Worm (Caenorhabditis elegans) whole organism, L1 larva: ENCODE results near the gene rer-1.

Source experiments
- C04F5.9 ChIP-seq: sonication (generic microtip); optimal IDR thresholded peaks from 2 replicates; lab custom pipeline; 2016; ENCODE audit warnings: missing genetic modification characterization, missing compliant biosample characterization
- aha-1 ChIP-seq: fragments of 150-350 bp; optimal IDR thresholded peaks from 2 replicates; lab custom pipeline; 2014; ENCODE audit warnings: missing biosample characterization, missing genetic modification characterization
- aly-2 ChIP-seq: fragments of 150-350 bp; optimal IDR thresholded peaks from 2 replicates; lab custom pipeline; 2014; ENCODE audit warnings: missing biosample characterization, missing genetic modification characterization
- blmp-1 ChIP-seq: fragments of 150-350 bp; optimal IDR thresholded peaks from 2 replicates; lab custom pipeline; 2014; ENCODE audit warnings: missing biosample characterization, missing genetic modification characterization
- efl-1 ChIP-seq, 4 experiments: fragments of 150-350 bp; optimal IDR thresholded peaks in 3 of 4; peaks in 1 of 4; 1 replicate in 1 of 4; 2 replicates in 3 of 4; lab custom pipeline; 2014; ENCODE audit warnings: missing biosample characterization in 2 of 4, missing genetic modification characterization in 2 of 4, missing genetic modification reagents in 2 of 4
- egl-27 ChIP-seq, 2 experiments: fragments of 150-350 bp in 1 of 2; sonication (generic microtip); optimal IDR thresholded peaks; 3 replicates each; lab custom pipeline; 2017 to 2018; ENCODE audit warnings: missing biosample characterization in 2 of 2, missing genetic modification characterization in 2 of 2, missing genetic modification reagents in 2 of 2
- elt-2 ChIP-seq: sonication (generic microtip); optimal IDR thresholded peaks from 2 replicates; lab custom pipeline; 2016; ENCODE audit warnings: missing genetic modification characterization, mild to moderate bottlenecking, inconsistent platforms, missing compliant biosample characterization, missing genetic modification reagents
- elt-3 ChIP-seq, 6 experiments: fragments of 150-350 bp in 1 of 6; sonication (generic microtip); optimal IDR thresholded peaks; 2 replicates each; lab custom pipeline; 2017 to 2018; ENCODE audit warnings: missing biosample characterization in 6 of 6, missing genetic modification characterization in 6 of 6, inconsistent platforms in 1 of 6
- fkh-10 ChIP-seq: sonication (generic microtip); optimal IDR thresholded peaks from 2 replicates; lab custom pipeline; 2017; ENCODE audit warnings: missing biosample characterization, missing genetic modification reagents, missing genetic modification characterization
- fkh-4 ChIP-seq: sonication (generic microtip); optimal IDR thresholded peaks from 2 replicates; lab custom pipeline; 2016; ENCODE audit warnings: missing compliant biosample characterization, missing genetic modification characterization, borderline replicate concordance
- grh-1 ChIP-seq: fragments of 200-800 bp; sonication (Bioruptor generic); IDR thresholded peaks from 2 replicates; pipeline ENCODE4 v1.3.6; 2022; ENCODE audit warnings: missing genetic modification reagents, missing genetic modification characterization, missing compliant biosample characterization
- hlh-4 ChIP-seq: sonication (generic microtip); optimal IDR thresholded peaks from 2 replicates; lab custom pipeline; 2016; ENCODE audit warnings: mild to moderate bottlenecking, missing genetic modification characterization, missing compliant biosample characterization
- jun-1 ChIP-seq: fragments of 150-350 bp; optimal IDR thresholded peaks from 2 replicates; lab custom pipeline; 2014; ENCODE audit warnings: missing biosample characterization, missing genetic modification reagents, missing genetic modification characterization
- lin-14 ChIP-seq: fragments of 200-800 bp; sonication (Bioruptor generic); optimal IDR thresholded peaks from 2 replicates; lab custom pipeline; 2018; ENCODE audit warnings: mild to moderate bottlenecking, missing genetic modification characterization, moderate library complexity, missing compliant biosample characterization
- lin-35 ChIP-seq, 2 experiments: fragments of 150-350 bp; optimal IDR thresholded peaks; 2 replicates each; lab custom pipeline; 2014; ENCODE audit warnings: missing biosample characterization in 2 of 2, missing genetic modification characterization in 2 of 2, missing genetic modification reagents in 2 of 2
- lsy-2 ChIP-seq, 2 experiments: fragments of 150-350 bp; optimal IDR thresholded peaks; 2 replicates each; lab custom pipeline; 2014; ENCODE audit warnings: missing biosample characterization in 2 of 2, missing genetic modification characterization in 2 of 2
- mdl-1 ChIP-seq, 2 experiments: fragments of 150-350 bp; optimal IDR thresholded peaks; 2 replicates each; lab custom pipeline; 2014 to 2017; ENCODE audit warnings: missing biosample characterization in 2 of 2, missing genetic modification characterization in 2 of 2, inconsistent platforms in 1 of 2
- mep-1 ChIP-seq: fragments of 150-350 bp; optimal IDR thresholded peaks from 2 replicates; lab custom pipeline; 2014; ENCODE audit warnings: missing biosample characterization, missing genetic modification characterization
- nhr-11 ChIP-seq: fragments of 150-350 bp; optimal IDR thresholded peaks from 2 replicates; lab custom pipeline; 2014; ENCODE audit warnings: missing biosample characterization, missing genetic modification characterization
- nhr-20 ChIP-seq: sonication (generic microtip); optimal IDR thresholded peaks from 2 replicates; lab custom pipeline; 2016; ENCODE audit warnings: mild to moderate bottlenecking, missing genetic modification characterization, missing compliant biosample characterization
- nhr-28 ChIP-seq: fragments of 150-350 bp; optimal IDR thresholded peaks from 2 replicates; lab custom pipeline; 2014; ENCODE audit warnings: missing biosample characterization, missing genetic modification characterization
- nhr-71 ChIP-seq: sonication (generic microtip); optimal IDR thresholded peaks from 2 replicates; lab custom pipeline; 2016; ENCODE audit warnings: mild to moderate bottlenecking, missing genetic modification characterization, moderate library complexity, missing compliant biosample characterization
- nhr-85 ChIP-seq: sonication (generic microtip); peaks from one replicate; lab custom pipeline; 2016; ENCODE audit warnings: missing genetic modification characterization, inconsistent platforms, missing compliant biosample characterization
- pqm-1 ChIP-seq: sonication (generic microtip); optimal IDR thresholded peaks from 3 replicates; lab custom pipeline; 2017; ENCODE audit warnings: missing biosample characterization, missing genetic modification characterization
- snu-23 ChIP-seq: sonication (generic microtip); optimal IDR thresholded peaks from 2 replicates; lab custom pipeline; 2016; ENCODE audit warnings: missing genetic modification characterization, missing compliant biosample characterization
- sup-37 ChIP-seq: fragments of 200-800 bp; sonication (Bioruptor generic); optimal IDR thresholded peaks from 2 replicates; lab custom pipeline; 2018; ENCODE audit warnings: mild to moderate bottlenecking, missing genetic modification characterization, missing compliant biosample characterization
- swsn-7 ChIP-seq: sonication (generic microtip); optimal IDR thresholded peaks from 2 replicates; lab custom pipeline; 2016; ENCODE audit warnings: missing genetic modification characterization, missing compliant biosample characterization
- ztf-11 ChIP-seq, 2 experiments: sonication (generic microtip); optimal IDR thresholded peaks; 2 replicates each; lab custom pipeline; 2016 to 2017; ENCODE audit warnings: missing genetic modification characterization in 2 of 2, missing biosample characterization in 1 of 2, missing compliant biosample characterization in 1 of 2

The rer-1 gene

ce11 chrII:8845298-8845697 lies 34.1 kb downstream of the rer-1 start, which contains the start of gene agxt-1:
TSS of gene agxt-1 (plus strand) at chrII:8845598.
- TF ChIP-seq fkh-10 (GFP tag; lab: Kevin White, UChicago) (no peak), snu-23 (GFP tag; lab: Kevin White, UChicago) (no peak), sup-37 (GFP tag; lab: Kevin White, UChicago) (no peak)

- TF ChIP-seq nhr-11 (tag; lab: Kevin White, UChicago) (no peak), lsy-2 (tag; optimal IDR thresholded peaks at IDR 0.05; lab: Kevin White, UChicago) (no peak), efl-1 (optimal IDR thresholded peaks at IDR 0.05; lab: Kevin White, UChicago) (no peak), efl-1 (GFP tag; optimal IDR thresholded peaks at IDR 0.05 in 1 of 2; lab: Kevin White, UChicago) (peak in 1 of 2 experiments; percentile 0), lin-35 (GFP tag; optimal IDR thresholded peaks at IDR 0.05; lab: Kevin White, UChicago) (peak in 1 of 2 experiments; percentile 16), nhr-71 (tag; lab: Kevin White, UChicago) (peak; percentile 9), ztf-11 (tag; optimal IDR thresholded peaks at IDR 0.05; lab: Kevin White, UChicago) (no peak), nhr-20 (tag; lab: Kevin White, UChicago) (peak; percentile 30), blmp-1 (tag; lab: Kevin White, UChicago) (peak; percentile 45), nhr-85 (tag; lab: Kevin White, UChicago) (peak; percentile 73), snu-23 (GFP tag; lab: Kevin White, UChicago) (peak; percentile 22), elt-3 (tag; optimal IDR thresholded peaks at IDR 0.05; lab: Kevin White, UChicago) (peak in 1 of 6 experiments; percentile 38), lin-14 (peak; percentile 45)
Measured at ce11 chrII:8845932-8846331, 34.8 kb downstream of the rer-1 start.

- TF ChIP-seq swsn-7 (tag; lab: Kevin White, UChicago) (no peak), mep-1 (tag; lab: Kevin White, UChicago) (no peak), nhr-28 (tag; lab: Kevin White, UChicago) (no peak), nhr-85 (tag; lab: Kevin White, UChicago) (peak; percentile 32), efl-1 (optimal IDR thresholded peaks at IDR 0.05; lab: Kevin White, UChicago) (no peak), efl-1 (GFP tag; optimal IDR thresholded peaks at IDR 0.05 in 1 of 2; lab: Kevin White, UChicago) (peak in 1 of 2 experiments; percentile 81), fkh-4 (no peak), sup-37 (GFP tag; lab: Kevin White, UChicago) (no peak)
- TF ChIP-seq, all 84 proteins: peak for 2
Measured at ce11 chrII:8848984-8849383, 37.8 kb downstream of the rer-1 start.

- TF ChIP-seq snu-23 (GFP tag; lab: Kevin White, UChicago): peak; percentile 18
- TF ChIP-seq elt-3 (tag; optimal IDR thresholded peaks at IDR 0.05; lab: Kevin White, UChicago): peak in 2 of 6 experiments; percentile 20 to 22
- TF ChIP-seq nhr-71 (tag; lab: Kevin White, UChicago): peak; percentile 16
- TF ChIP-seq blmp-1 (tag; lab: Kevin White, UChicago): peak; percentile 94
- peak; percentile 56 for TF ChIP-seq lin-14
- TF ChIP-seq hlh-4: no peak
- no peak for TF ChIP-seq efl-1 (optimal IDR thresholded peaks at IDR 0.05; lab: Kevin White, UChicago)
- TF ChIP-seq efl-1 (GFP tag; optimal IDR thresholded peaks at IDR 0.05 in 1 of 2; lab: Kevin White, UChicago): peak in 1 of 2 experiments; percentile 52
- TF ChIP-seq C04F5.9 (tag; lab: Kevin White, UChicago): no peak
- TF ChIP-seq nhr-85 (tag; lab: Kevin White, UChicago): peak; percentile 83
Measured at ce11 chrII:8851996-8852587, 40.9 kb downstream of the rer-1 start, which contains the start of gene oac-46. TSS of gene oac-46 (minus strand) at chrII:8852096.

ce11 chrII:8853238-8853637 lies 42.1 kb downstream of the rer-1 start:
- TF ChIP-seq nhr-85 (tag; lab: Kevin White, UChicago) (peak; percentile 64), lin-35 (GFP tag; optimal IDR thresholded peaks at IDR 0.05; lab: Kevin White, UChicago) (no peak)

- no peak for TF ChIP-seq efl-1 (optimal IDR thresholded peaks at IDR 0.05; lab: Kevin White, UChicago)
- TF ChIP-seq efl-1 (GFP tag; optimal IDR thresholded peaks at IDR 0.05 in 1 of 2; lab: Kevin White, UChicago): peak in 1 of 2 experiments; percentile 16
- no peak for TF ChIP-seq hlh-4
- TF ChIP-seq blmp-1 (tag; lab: Kevin White, UChicago): peak; percentile 71
- peak; percentile 25 for TF ChIP-seq jun-1 (tag; lab: Kevin White, UChicago)
- peak; percentile 58 for TF ChIP-seq grh-1 (GFP tag; lab: Robert Waterston, UW)
- TF ChIP-seq nhr-85 (tag; lab: Kevin White, UChicago): peak; percentile 65
- TF ChIP-seq, all 84 proteins: peak for 5
Measured at ce11 chrII:8853960-8854359, 42.8 kb downstream of the rer-1 start.

ce11 chrII:8854874-8855273 lies 43.7 kb downstream of the rer-1 start:
- TF ChIP-seq blmp-1 (tag; lab: Kevin White, UChicago) (peak; percentile 63), lin-14 (peak; percentile 9), nhr-85 (tag; lab: Kevin White, UChicago) (no peak), aly-2 (tag; lab: Kevin White, UChicago) (no peak), egl-27 (tag; optimal IDR thresholded peaks at IDR 0.05; lab: Kevin White, UChicago) (no peak), elt-2 (tag; lab: Kevin White, UChicago) (no peak), mep-1 (tag; lab: Kevin White, UChicago) (no peak), aha-1 (no peak), pqm-1 (tag; lab: Kevin White, UChicago) (no peak), ztf-11 (tag; optimal IDR thresholded peaks at IDR 0.05; lab: Kevin White, UChicago) (no peak), mdl-1 (tag; optimal IDR thresholded peaks at IDR 0.05; lab: Kevin White, UChicago) (no peak), grh-1 (GFP tag; lab: Robert Waterston, UW) (no peak)
